Worm (Caenorhabditis elegans) whole organism, early embryonic: ENCODE measurements around the gene F35E8.1.
"Not testable (repeated sequence)": the region's sequence is repeated elsewhere in the genome, so short reads cannot be mapped to it uniquely, and the experiment has no call there.

ENCODE experiments used
- B0310.2 ChIP-seq: sonication (generic microtip); optimal IDR thresholded peaks from 2 replicates; lab custom pipeline; 2016; ENCODE audit warnings: mild to moderate bottlenecking, missing genetic modification characterization, missing compliant biosample characterization
- F13C5.2 ChIP-seq: sonication (generic microtip); optimal IDR thresholded peaks from 2 replicates; lab custom pipeline; 2017; ENCODE audit warnings: mild to moderate bottlenecking, missing genetic modification characterization, inconsistent platforms, missing compliant biosample characterization
- aly-1 ChIP-seq: sonication (generic microtip); optimal IDR thresholded peaks from 2 replicates; lab custom pipeline; 2016; ENCODE audit warnings: missing genetic modification characterization, missing compliant biosample characterization
- ama-1 ChIP-seq: fragments of 150-350 bp; optimal IDR thresholded peaks from 2 replicates; lab custom pipeline; 2014
- ceh-13 ChIP-seq: fragments of 200-800 bp; sonication (Bioruptor generic); optimal IDR thresholded peaks from 2 replicates; lab custom pipeline; 2018; ENCODE audit warnings: mild to moderate bottlenecking, missing genetic modification characterization, missing compliant biosample characterization
- ceh-36 ChIP-seq: sonication (generic microtip); optimal IDR thresholded peaks from 2 replicates; lab custom pipeline; 2016; ENCODE audit warnings: missing genetic modification characterization, inconsistent platforms, missing compliant biosample characterization
- ets-7 ChIP-seq: sonication (generic microtip); optimal IDR thresholded peaks from 2 replicates; lab custom pipeline; 2016; ENCODE audit warnings: missing genotype, missing genetic modification characterization, missing compliant biosample characterization
- flt-1 ChIP-seq: fragments of 200-800 bp; sonication (Bioruptor generic); IDR thresholded peaks from 2 replicates; pipeline ENCODE4 v1.3.6; 2022; ENCODE audit warnings: missing genetic modification characterization, missing compliant biosample characterization
- hmbx-1 ChIP-seq: sonication (generic microtip); optimal IDR thresholded peaks from 2 replicates; lab custom pipeline; 2016; ENCODE audit warnings: mild to moderate bottlenecking, missing genetic modification characterization, missing compliant biosample characterization
- hmg-4 ChIP-seq: fragments of 200-800 bp; sonication (Bioruptor generic); optimal IDR thresholded peaks from 2 replicates; lab custom pipeline; 2018; ENCODE audit warnings: mild to moderate bottlenecking, missing genetic modification characterization, missing compliant biosample characterization
- hnd-1 ChIP-seq: sonication (generic microtip); optimal IDR thresholded peaks from 2 replicates; lab custom pipeline; 2016; ENCODE audit warnings: missing genetic modification characterization, missing compliant biosample characterization
- pes-1 ChIP-seq: fragments of 200-800 bp; sonication (Bioruptor generic); IDR thresholded peaks from 2 replicates; pipeline ENCODE4 v1.3.6; 2022; ENCODE audit warnings: missing genetic modification reagents, missing genetic modification characterization, missing compliant biosample characterization
- scrt-1 ChIP-seq: fragments of 200-800 bp; sonication (Bioruptor generic); IDR thresholded peaks from 2 replicates; pipeline ENCODE4 v1.3.6; 2022; ENCODE audit warnings: missing genetic modification characterization, missing compliant biosample characterization
- sea-1 ChIP-seq: fragments of 200-800 bp; sonication (Bioruptor generic); conservative IDR thresholded peaks from 2 replicates; pipeline ENCODE4 v1.3.6; 2022; ENCODE audit warnings: missing genetic modification characterization, missing compliant biosample characterization
- tbx-11 ChIP-seq: fragments of 200-800 bp; sonication (Bioruptor generic); IDR thresholded peaks from 2 replicates; pipeline ENCODE4 v1.3.6; 2022; ENCODE audit warnings: missing genetic modification characterization, missing compliant biosample characterization
- tbx-37 ChIP-seq: fragments of 200-800 bp; sonication (Bioruptor generic); conservative IDR thresholded peaks from 2 replicates; pipeline ENCODE4 v1.3.6; 2022; ENCODE audit warnings: missing genetic modification reagents, missing genetic modification characterization, missing compliant biosample characterization
- tra-4 ChIP-seq: sonication (generic microtip); optimal IDR thresholded peaks from 2 replicates; lab custom pipeline; 2017; ENCODE audit warnings: missing genetic modification characterization, missing compliant biosample characterization

F35E8.1 gene

ce11 chrV:15905530-15905929 is at the start of gene F35E8.1, which contains the start of gene F35E8.2:
F35E8.1 (minus strand) TSS chrV:15905630.
F35E8.2 (plus strand) TSS chrV:15905661.
- not testable (repeated sequence) for TF ChIP-seq ets-7 (tag; lab: Kevin White, UChicago); tbx-11; hmg-4 (GFP tag; lab: Kevin White, UChicago)

DNA sequence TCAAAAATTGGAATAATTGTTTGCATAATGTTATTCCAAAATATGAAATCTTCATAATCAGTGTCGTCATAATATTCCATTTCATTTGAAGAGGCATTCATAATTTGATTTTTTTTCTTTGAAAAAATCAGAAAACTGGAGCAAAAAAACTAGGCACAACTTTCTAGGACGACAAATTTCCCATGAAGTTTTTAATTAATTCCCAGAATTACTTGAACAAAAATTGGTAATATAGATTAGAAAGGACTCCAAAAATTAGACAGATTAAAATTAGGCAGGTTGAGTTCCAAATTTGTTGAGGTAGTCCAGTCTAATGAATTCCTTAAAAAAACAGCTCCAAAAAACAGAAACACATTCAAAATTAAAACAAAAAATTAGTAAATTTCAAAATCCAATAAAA is 49.5 kb upstream of the F35E8.1 start, which contains the start of gene srw-57:
Gene srw-57 (minus strand): TSS at position 101 of the 400 bp plus-strand sequence.
- TF ChIP-seq ets-7 (tag; lab: Kevin White, UChicago), result no peak
- no peak for TF ChIP-seq ceh-13 (GFP tag; lab: Kevin White, UChicago)
- no peak for TF ChIP-seq tra-4 (tag; lab: Kevin White, UChicago)

ce11 chrV:15952762-15953161 is 47.3 kb upstream of the F35E8.1 start, which contains the start of gene srw-56:
srw-56 (minus strand) TSS chrV:15952862.
- TF ChIP-seq scrt-1 (GFP tag; lab: Robert Waterston, UW) (no peak), flt-1 (GFP tag; lab: Robert Waterston, UW) (no peak), F13C5.2 (no peak), ceh-36 (tag; lab: Kevin White, UChicago) (no peak), ceh-13 (GFP tag; lab: Kevin White, UChicago) (no peak), B0310.2 (tag; lab: Kevin White, UChicago) (no peak), sea-1 (GFP tag; lab: Robert Waterston, UW) (no peak), hmbx-1 (tag; lab: Kevin White, UChicago) (no peak)

- TF ChIP-seq flt-1 (GFP tag; lab: Robert Waterston, UW) (no peak), hmbx-1 (tag; lab: Kevin White, UChicago) (no peak), scrt-1 (GFP tag; lab: Robert Waterston, UW) (no peak), hmg-4 (GFP tag; lab: Kevin White, UChicago) (no peak), tbx-11 (no peak), B0310.2 (tag; lab: Kevin White, UChicago) (no peak), ceh-36 (tag; lab: Kevin White, UChicago) (no peak), F13C5.2 (no peak), hnd-1 (tag; lab: Kevin White, UChicago) (no peak)
Measured at ce11 chrV:15950903-15951302, 45.5 kb upstream of the F35E8.1 start, which contains the start of gene srw-59. srw-59 (minus strand) TSS chrV:15951003.

DNA sequence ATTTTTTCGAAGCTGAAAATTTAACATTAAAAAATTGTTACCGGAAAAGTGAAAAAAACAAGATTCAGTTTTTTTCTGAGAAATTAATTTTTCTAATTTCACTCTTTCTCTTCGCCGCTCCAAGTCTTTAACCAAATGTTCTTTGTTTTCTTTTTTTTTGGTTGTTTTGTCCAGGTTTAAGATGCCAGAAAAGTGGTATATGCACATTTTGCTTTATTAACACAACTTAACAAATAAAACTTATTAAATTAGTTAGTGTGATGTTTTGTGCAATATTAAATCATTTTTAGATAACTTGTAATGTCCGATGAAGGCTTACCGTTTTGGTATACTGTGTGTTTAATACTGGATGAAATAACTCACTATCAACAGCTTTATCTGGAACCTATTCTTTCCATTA is 37.7 kb upstream of the F35E8.1 start, which contains the start of gene srw-53:
Gene srw-53 (plus strand): TSS at position 301 of the 400 bp plus-strand sequence.
- no peak for TF ChIP-seq hmbx-1 (tag; lab: Kevin White, UChicago)
- no peak for TF ChIP-seq hnd-1 (tag; lab: Kevin White, UChicago)
- no peak for TF ChIP-seq F13C5.2
- TF ChIP-seq aly-1 (tag; lab: Kevin White, UChicago), result no peak
- no peak for TF ChIP-seq tra-4 (tag; lab: Kevin White, UChicago)
- no peak for TF ChIP-seq tbx-11

DNA sequence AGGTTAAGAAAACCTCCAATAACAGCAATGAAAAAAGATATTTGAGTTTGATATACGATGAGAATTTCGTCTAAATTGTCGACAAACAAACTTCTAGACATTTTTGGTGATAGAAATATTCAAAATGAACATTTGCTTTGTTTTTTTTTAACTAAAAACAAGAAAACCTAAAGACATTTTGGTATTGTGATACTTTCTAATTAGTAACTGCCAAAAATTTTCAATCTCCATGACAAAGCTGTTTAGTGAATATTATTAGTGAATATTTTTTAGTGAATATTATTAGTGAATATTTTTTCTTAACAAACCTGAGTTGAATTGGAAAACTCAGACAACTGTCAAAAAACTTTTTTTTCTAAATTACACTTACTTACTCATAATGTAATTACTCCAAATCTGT is 34.8 kb upstream of the F35E8.1 start, which contains the start of gene srw-55:
Gene srw-55 (minus strand): TSS at position 101 of the 400 bp plus-strand sequence.
- TF ChIP-seq hmbx-1 (tag; lab: Kevin White, UChicago) (no peak), tbx-11 (no peak), ama-1 (lab: Kevin White, UChicago) (no peak), B0310.2 (tag; lab: Kevin White, UChicago) (no peak), aly-1 (tag; lab: Kevin White, UChicago) (no peak), ceh-36 (tag; lab: Kevin White, UChicago) (no peak), tbx-37 (GFP tag; lab: Robert Waterston, UW) (no peak), ceh-13 (GFP tag; lab: Kevin White, UChicago) (no peak), F13C5.2 (no peak), tra-4 (tag; lab: Kevin White, UChicago) (no peak), hmg-4 (GFP tag; lab: Kevin White, UChicago) (no peak), ets-7 (tag; lab: Kevin White, UChicago) (no peak), sea-1 (GFP tag; lab: Robert Waterston, UW) (no peak), scrt-1 (GFP tag; lab: Robert Waterston, UW) (no peak), flt-1 (GFP tag; lab: Robert Waterston, UW) (no peak), pes-1 (GFP tag; lab: Robert Waterston, UW) (no peak), hnd-1 (tag; lab: Kevin White, UChicago) (no peak)

DNA sequence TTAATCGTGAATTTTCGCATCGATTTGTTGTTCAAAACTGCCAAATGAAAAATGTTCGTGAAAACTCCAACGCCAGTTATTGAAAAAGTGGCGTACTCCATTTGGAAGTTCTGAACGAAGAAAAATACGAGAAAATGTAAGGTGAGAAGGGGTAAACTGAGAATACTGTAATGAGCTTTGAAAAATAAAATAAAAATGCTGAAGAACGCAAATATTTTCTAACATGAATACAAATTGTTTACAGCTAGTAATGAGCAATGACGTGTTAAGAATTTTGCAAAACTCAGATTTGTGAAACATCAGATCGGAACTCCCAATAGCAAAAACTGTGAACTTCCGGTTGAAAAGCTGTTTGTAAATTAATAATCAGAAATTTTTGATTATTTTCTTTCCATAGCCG is 27.0 kb upstream of the F35E8.1 start, which contains the start of gene srw-26:
Gene srw-26 (minus strand): TSS at position 101 of the 400 bp plus-strand sequence.
- TF ChIP-seq ceh-36 (tag; lab: Kevin White, UChicago) (no peak), flt-1 (GFP tag; lab: Robert Waterston, UW) (no peak), tbx-11 (no peak), ets-7 (tag; lab: Kevin White, UChicago) (no peak), hnd-1 (tag; lab: Kevin White, UChicago) (no peak), tra-4 (tag; lab: Kevin White, UChicago) (no peak), tbx-37 (GFP tag; lab: Robert Waterston, UW) (no peak), aly-1 (tag; lab: Kevin White, UChicago) (no peak), F13C5.2 (no peak), ama-1 (lab: Kevin White, UChicago) (no peak), scrt-1 (GFP tag; lab: Robert Waterston, UW) (no peak), hmg-4 (GFP tag; lab: Kevin White, UChicago) (no peak), ceh-13 (GFP tag; lab: Kevin White, UChicago) (no peak), hmbx-1 (tag; lab: Kevin White, UChicago) (no peak), pes-1 (GFP tag; lab: Robert Waterston, UW) (no peak)

- not testable (repeated sequence) for TF ChIP-seq F13C5.2; ets-7 (tag; lab: Kevin White, UChicago); hmbx-1 (tag; lab: Kevin White, UChicago)
Measured at ce11 chrV:15929882-15930281, 24.5 kb upstream of the F35E8.1 start, which contains the start of gene srbc-77. srbc-77 (plus strand) TSS chrV:15930182.
